1 worm cellular context compared by ENCODE assay signal in the genomic region with DNA sequence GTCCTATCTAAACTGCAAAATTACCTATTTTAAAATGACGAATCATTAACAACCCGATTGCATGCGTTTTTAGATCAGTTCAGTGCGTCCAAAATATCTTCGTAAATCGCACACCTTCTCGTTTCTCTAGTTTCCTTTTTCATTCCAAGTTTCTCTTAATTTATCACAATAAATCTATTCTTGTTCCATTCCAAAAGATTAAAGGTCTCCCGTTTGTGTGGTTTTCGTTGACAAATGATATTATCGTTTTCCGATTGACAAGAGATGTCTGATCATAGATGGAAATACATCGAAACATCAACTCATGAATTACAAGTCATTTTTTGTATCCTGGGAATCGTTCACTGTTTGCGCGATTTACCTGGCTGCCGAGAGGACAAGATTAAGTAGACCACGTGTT.
TF ChIP-seq lines count a peak whose summit lies in the region.

No protein-coding gene starts in this region.

TF ChIP-seq in whole organism, L1 larva, 84 proteins besides CTCF, POLR2A, EP300 and RAD21 (continued from another document):
- TF ChIP-seq zag-1 (tag; optimal IDR thresholded peaks at IDR 0.05; lab: Kevin White, UChicago) (no peak), efl-1 (optimal IDR thresholded peaks at IDR 0.05; lab: Kevin White, UChicago) (no peak), efl-1 (GFP tag; optimal IDR thresholded peaks at IDR 0.05 in 1 of 2; lab: Kevin White, UChicago) (no peak), sptf-1 (tag; optimal IDR thresholded peaks at IDR 0.05; lab: Kevin White, UChicago) (no peak), efl-3 (GFP tag; optimal IDR thresholded peaks at IDR 0.05; lab: Kevin White, UChicago) (no peak), irx-1 (tag; optimal IDR thresholded peaks at IDR 0.05; lab: Kevin White, UChicago) (no peak), nhr-85 (tag; lab: Kevin White, UChicago) (peak; percentile 25), mab-9 (GFP tag; IDR thresholded peaks at IDR 0.05; lab: Robert Waterston, UW) (no peak), ztf-4 (tag; optimal IDR thresholded peaks at IDR 0.05; lab: Kevin White, UChicago) (no peak), C16A3.4 (tag; optimal IDR thresholded peaks at IDR 0.05; lab: Kevin White, UChicago) (no peak), pag-3 (tag; optimal IDR thresholded peaks at IDR 0.05; lab: Kevin White, UChicago; ENCODE audit: borderline replicate concordance, insufficient read depth) (no peak), egl-27 (tag; optimal IDR thresholded peaks at IDR 0.05; lab: Kevin White, UChicago) (no peak), skn-1 (tag; optimal IDR thresholded peaks at IDR 0.05; lab: Kevin White, UChicago) (no peak), elt-3 (tag; optimal IDR thresholded peaks at IDR 0.05; lab: Kevin White, UChicago) (peak in 3 of 6 experiments; percentile 34 to 45 (median 35)), lsy-2 (tag; optimal IDR thresholded peaks at IDR 0.05; lab: Kevin White, UChicago) (peak in 1 of 2 experiments; percentile 23), lin-35 (GFP tag; optimal IDR thresholded peaks at IDR 0.05; lab: Kevin White, UChicago) (no peak)
